Worm (Caenorhabditis elegans): ENCODE data around the gene ttr-30.

Gene ttr-30

DNA sequence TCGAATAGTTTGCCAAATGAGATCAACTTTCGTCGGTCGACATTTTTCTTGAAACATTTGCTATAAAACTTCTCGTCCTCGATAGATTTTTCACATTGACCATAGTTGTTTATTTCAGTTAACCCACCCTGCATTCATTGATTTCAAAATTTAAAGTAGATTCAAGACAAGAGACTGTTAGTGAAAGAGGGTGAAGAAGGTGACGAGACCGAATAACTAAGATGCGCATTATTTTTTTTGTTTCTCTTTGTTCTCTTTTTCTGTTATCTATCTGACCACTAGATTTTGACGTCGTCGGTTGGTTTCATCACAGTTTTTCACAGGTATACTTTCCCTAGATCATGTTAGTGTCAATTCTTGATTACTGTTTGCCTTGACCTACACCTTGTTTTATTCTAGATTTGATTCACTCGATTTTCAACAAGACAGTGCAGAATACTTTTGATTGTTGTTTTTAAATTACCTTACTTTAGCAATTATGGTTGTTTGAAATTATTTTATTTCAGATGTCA is at the start of gene ttr-30:
Gene ttr-30 (plus strand): TSS at position 265 of the 512 bp plus-strand sequence.
- TF ChIP-seq W03F9.2 (tag; optimal IDR thresholded peaks at IDR 0.05) (no peak), dao-5 (tag; optimal IDR thresholded peaks at IDR 0.05) (no peak), him-1 (tag; optimal IDR thresholded peaks at IDR 0.05) (no peak)

DNA sequence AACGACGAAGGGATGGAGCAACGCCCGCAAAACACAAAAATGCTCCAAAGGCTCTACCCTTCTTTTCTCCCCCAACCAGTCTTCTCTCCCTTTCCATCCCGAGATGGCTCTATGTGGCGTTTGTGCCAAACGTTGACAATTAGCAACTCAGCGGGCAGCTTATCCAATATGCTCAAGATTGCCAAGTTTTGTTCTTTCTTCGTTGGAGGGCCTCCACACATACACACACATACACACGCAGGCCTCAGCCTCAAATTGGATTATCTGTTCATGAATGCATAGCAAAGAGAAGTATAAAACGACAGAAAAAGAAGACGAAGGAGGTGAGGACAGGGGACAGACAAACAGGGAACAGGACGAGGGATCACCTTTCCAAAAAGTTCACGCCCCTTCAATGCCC is 49.4 kb upstream of the ttr-30 start:
- TF ChIP-seq him-1 (tag; optimal IDR thresholded peaks at IDR 0.05) (no peak), dao-5 (tag; optimal IDR thresholded peaks at IDR 0.05) (no peak), W03F9.2 (tag; optimal IDR thresholded peaks at IDR 0.05) (no peak)

DNA sequence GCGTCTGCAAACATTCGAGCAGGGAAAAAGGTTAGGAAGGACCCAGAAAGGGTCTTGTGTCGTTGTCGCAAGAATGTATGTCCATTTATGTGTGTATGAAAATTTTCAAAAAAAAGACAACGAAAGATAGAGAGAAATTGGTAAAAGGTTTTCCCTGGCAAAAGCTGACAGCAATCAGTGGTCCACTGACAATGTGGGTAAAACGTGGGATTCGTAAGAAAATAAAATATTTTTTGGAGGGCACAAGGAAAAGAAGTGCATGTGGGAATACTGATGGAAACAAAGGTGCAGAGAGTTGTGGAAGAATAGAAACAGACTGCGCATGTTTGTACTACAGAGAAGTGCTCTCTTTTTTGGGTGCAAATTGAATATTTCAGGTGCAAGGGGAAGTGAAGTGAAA is 47.6 kb upstream of the ttr-30 start:
- TF ChIP-seq W03F9.2 (tag; optimal IDR thresholded peaks at IDR 0.05), result no peak
- TF ChIP-seq dao-5 (tag; optimal IDR thresholded peaks at IDR 0.05), result no peak
- TF ChIP-seq him-1 (tag; optimal IDR thresholded peaks at IDR 0.05), result no peak

DNA sequence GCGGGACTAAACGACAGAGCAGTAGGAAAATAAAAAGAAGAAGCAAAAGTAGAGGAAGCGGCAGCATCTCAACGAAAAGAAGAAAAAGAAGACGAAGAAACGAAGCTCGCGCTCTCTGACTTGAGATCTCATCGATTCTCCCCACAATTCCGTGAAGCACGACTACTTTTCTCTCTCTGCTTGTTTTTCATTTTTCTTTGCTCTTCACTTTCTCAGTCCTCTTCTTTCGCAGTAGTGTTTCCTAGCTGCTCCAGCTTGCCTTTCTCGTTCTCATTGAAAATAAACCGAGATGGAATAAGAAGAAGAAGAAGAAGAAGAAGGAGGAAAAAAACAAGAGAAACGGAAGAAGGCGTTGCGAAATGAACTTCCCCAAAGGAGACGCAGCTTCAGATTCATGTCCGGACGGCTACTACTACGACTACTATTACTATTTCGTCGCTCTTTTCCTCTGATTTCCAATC is 46.0 kb upstream of the ttr-30 start:
- TF ChIP-seq dao-5 (tag; optimal IDR thresholded peaks at IDR 0.05) (no peak), him-1 (tag; optimal IDR thresholded peaks at IDR 0.05) (peak; percentile 86)

DNA sequence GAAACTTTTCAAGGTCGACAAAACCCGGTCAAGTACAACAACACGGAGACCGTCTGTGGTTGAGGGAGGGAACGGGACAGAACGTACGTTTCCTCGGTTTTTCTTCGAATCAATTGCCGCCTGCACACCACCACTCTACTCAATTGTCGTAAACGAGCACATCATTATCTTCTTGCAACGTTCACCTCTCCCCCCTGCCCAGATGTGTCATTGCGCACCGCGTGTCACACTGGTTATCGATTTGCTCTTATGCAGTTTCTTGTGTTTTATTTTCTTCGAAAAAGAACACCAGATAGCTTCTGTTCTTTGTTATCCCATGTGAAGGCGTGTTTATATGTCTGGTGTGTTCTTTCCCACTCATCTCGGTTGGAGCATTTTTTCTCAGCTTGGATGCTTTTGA is 41.2 kb upstream of the ttr-30 start:
- TF ChIP-seq W03F9.2 (tag; optimal IDR thresholded peaks at IDR 0.05) (no peak), dao-5 (tag; optimal IDR thresholded peaks at IDR 0.05) (no peak), him-1 (tag; optimal IDR thresholded peaks at IDR 0.05) (no peak)

DNA sequence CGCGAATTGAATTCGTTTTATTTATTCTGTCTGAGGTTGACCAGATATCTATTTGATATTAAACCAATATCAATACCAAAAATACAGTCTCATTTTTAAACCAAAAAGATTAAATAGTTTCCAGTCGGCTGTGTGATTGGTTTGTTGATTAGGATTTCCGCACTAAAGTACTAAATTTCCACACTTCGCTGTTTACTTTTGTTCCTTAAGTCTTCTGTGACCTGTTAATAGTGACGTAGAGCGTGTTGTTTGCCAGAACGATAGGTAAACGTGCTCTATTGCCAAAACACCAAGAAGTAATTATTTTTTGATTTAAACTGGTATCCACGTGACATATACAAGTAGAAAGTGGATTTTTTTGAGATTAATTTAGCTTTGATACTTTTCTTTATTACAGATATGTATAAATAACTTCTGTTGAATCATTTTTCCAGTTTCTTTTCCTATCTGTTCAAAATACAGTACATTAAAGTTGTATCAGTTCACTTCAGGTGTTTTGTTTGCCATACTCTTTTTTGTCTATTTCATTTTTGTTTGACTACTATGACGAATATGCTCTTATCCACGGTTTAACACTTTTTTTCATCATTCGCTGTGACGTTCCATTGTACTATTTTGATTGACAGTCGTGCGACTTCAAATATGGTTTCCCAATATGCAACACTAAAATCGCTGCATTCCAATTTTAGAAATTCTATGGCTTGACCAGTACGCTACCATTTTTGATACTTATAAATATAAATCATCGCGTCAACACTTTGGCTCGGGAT is 39.7 kb upstream of the ttr-30 start:
- TF ChIP-seq him-1 (tag; optimal IDR thresholded peaks at IDR 0.05) (no peak), dao-5 (tag; optimal IDR thresholded peaks at IDR 0.05) (no peak), W03F9.2 (tag; optimal IDR thresholded peaks at IDR 0.05) (no peak)

DNA sequence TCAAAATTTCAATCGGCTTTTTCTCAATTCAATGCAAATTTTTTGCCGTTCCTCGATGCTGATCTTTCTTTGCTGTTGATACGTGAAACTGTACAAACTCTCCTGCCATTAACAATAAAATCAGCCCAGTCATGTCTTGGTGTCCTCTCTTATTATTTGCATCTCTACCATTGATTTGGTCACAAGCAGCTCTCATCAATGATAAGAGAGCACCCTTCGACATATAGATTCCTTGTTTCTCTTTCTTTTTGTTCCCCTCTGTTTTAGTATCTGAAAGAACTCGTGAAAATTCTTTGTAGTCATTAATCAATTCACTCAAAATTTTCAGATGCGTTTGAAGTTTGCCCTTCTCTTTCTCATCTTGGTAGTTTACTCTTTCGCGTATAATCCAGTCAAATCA is 38.9 kb upstream of the ttr-30 start, which contains the start of gene lron-7:
Gene lron-7 (plus strand): TSS at position 323 of the 400 bp plus-strand sequence.
- TF ChIP-seq W03F9.2 (tag; optimal IDR thresholded peaks at IDR 0.05) (no peak), dao-5 (tag; optimal IDR thresholded peaks at IDR 0.05) (no peak), him-1 (tag; optimal IDR thresholded peaks at IDR 0.05) (no peak)

DNA sequence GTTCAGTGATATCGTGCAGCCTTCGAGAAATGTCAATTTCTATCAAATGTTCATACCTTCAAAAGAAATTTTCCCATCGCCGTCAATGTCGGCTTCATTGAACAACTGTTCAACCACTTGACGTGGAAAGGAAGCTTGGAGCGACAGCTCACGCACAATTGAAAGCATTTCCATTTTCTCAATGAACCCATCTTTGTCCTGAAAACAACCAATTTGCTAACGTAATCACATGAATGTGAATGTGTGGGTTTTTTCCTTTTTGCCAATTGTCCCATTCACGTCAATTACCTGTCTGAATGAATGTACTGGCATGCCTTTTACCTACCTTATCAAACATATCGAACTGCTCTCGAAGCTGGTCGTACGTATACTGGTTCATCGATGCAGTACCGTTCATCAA is 34.4 kb upstream of the ttr-30 start:
- no peak for TF ChIP-seq W03F9.2 (tag; optimal IDR thresholded peaks at IDR 0.05)
- no peak for TF ChIP-seq dao-5 (tag; optimal IDR thresholded peaks at IDR 0.05)
- TF ChIP-seq him-1 (tag; optimal IDR thresholded peaks at IDR 0.05), result no peak

DNA sequence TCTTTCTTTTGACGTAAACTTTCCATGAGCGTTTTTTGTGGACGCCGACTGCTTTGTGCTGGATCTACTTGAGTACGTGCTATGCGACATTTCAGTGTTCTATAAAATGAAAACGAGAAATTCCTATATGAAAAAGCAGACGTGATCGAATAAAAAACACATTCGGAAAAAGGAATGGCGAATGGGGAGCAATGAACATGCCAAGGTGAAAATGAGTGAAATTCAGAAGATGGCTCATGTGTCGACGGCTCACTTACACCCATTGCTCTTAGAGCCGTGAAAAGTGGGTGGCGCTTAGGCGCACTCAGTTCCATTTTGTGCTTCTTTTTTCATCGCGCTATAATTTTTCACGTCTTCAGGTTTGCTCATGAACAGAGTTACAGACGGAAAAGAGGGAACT is 32.1 kb upstream of the ttr-30 start, which contains the start of gene K03A1.4:
Gene K03A1.4 (minus strand): TSS at position 101 of the 400 bp plus-strand sequence.
- no peak for TF ChIP-seq W03F9.2 (tag; optimal IDR thresholded peaks at IDR 0.05)
- no peak for TF ChIP-seq him-1 (tag; optimal IDR thresholded peaks at IDR 0.05)
- TF ChIP-seq dao-5 (tag; optimal IDR thresholded peaks at IDR 0.05), result no peak

DNA sequence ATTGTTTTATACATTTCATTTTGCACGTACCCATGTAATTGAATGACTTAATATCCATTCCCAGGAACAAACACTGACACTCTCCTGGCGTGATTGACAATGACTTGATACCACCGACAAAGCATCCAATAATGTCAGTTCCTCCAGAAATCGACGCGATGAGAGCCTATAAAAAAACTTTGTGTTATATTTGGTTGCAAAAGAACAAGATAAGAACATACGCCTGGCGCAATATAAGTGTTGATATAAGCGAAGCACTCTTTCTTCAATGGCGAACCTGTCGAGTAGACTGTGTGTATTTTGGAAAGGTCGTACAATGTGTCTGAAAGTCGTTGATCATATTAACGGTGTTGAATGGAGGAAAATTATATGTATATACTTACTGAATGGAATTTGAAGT is 27.6 kb upstream of the ttr-30 start:
- TF ChIP-seq dao-5 (tag; optimal IDR thresholded peaks at IDR 0.05) (no peak), him-1 (tag; optimal IDR thresholded peaks at IDR 0.05) (no peak), W03F9.2 (tag; optimal IDR thresholded peaks at IDR 0.05) (no peak)

DNA sequence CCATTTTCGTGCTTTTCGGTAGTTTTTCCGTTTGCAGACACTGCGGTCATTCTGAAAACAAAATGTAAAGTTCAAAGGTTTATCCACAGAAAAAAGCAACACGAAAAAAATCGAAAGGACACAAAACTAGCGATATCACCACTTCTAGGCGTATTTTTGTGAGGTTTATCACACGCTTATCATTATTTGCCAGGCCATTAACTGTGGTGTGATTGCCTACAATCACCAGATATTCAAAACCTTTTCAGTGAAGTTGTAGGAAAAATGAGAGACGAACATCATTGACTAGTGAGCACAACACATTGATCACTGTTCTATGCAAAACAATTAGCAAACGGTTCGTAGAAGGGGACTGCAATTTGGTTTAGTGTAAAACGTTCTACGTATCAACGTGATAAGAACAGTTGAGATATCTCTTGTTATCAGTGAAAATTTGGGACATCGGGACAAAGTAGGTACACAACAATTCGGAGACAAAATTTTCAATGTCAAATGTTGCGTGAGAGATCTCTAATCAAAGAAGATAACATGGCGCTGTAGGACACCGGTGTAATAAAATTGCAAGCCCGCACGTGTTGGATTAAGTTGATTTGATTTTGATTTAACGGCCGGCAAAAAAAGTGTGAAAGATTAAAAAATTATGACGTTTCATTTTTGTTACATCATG is 25.1 kb upstream of the ttr-30 start, which contains the start of gene sur-5:
Gene sur-5 (minus strand): TSS at position 51 of the 667 bp plus-strand sequence.
- no peak for TF ChIP-seq him-1 (tag; optimal IDR thresholded peaks at IDR 0.05)
- no peak for TF ChIP-seq dao-5 (tag; optimal IDR thresholded peaks at IDR 0.05)
- TF ChIP-seq W03F9.2 (tag; optimal IDR thresholded peaks at IDR 0.05), result no peak

DNA sequence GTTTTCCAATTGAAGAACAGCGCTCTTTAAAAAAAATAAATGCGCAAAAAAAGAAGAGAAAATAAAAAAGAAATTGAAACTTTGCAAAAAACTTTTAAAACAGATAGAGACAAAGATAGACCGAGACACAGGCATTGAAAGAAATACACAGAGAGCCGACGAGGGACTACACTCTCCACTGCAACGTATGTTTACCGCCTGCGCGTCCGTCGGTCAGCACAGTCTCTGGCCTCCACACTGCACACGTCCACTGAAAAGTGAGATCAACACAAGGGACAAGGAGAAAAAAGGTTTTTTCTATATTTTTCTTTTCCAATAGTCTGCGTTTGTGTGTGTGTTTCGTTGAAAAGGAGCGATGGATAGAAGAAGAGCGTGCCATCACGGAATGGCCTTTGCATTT is 24.3 kb upstream of the ttr-30 start:
- TF ChIP-seq W03F9.2 (tag; optimal IDR thresholded peaks at IDR 0.05) (no peak), him-1 (tag; optimal IDR thresholded peaks at IDR 0.05) (no peak), dao-5 (tag; optimal IDR thresholded peaks at IDR 0.05) (no peak)

DNA sequence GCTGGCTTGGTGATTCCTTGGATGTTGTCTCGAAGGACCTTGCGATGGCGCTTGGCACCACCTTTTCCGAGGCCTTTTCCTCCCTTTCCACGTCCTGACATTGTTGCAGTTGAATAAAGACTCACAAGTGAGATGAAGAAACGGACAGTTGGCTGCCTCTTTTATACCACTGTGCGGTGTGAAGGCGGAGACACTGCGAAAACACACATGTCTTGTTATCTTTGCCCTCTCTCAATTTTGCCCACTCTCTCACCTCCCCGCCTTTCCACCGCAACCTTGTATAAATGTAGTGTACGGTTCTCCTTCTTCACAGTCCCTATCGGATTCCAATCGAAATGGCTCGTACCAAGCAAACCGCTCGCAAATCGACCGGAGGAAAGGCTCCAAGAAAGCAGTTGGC is 21.0 kb upstream of the ttr-30 start, which contains the start of the genes his-38 and his-40:
Gene his-38 (minus strand): TSS at position 101 of the 400 bp plus-strand sequence.
Gene his-40 (plus strand): TSS at position 336 of the 400 bp plus-strand sequence.
- TF ChIP-seq him-1 (tag; optimal IDR thresholded peaks at IDR 0.05) (no peak), dao-5 (tag; optimal IDR thresholded peaks at IDR 0.05) (no peak), W03F9.2 (tag; optimal IDR thresholded peaks at IDR 0.05) (no peak)

DNA sequence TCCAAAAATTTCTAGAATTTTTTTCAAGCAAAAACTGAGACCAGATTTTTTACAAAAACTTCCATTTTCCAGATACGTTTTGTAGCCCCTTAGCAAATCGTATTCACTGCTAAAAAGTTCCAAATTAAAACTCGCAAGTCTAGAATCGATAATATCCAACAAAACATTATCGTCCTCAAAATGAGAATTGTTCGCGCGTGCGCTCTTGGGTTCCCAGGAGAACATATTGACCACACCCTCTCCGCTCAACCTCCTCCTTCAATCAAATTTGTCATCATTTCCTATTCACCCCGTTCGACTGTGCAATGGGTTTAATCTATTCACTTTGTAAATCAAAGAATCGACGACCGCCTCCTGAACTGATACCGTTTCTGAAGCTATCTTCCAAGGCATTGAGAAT is 18.9 kb upstream of the ttr-30 start:
- TF ChIP-seq him-1 (tag; optimal IDR thresholded peaks at IDR 0.05), result no peak
- no peak for TF ChIP-seq dao-5 (tag; optimal IDR thresholded peaks at IDR 0.05)
- TF ChIP-seq W03F9.2 (tag; optimal IDR thresholded peaks at IDR 0.05), result no peak

All from whole organism, L4/young adult.